Worm (Caenorhabditis elegans): ENCODE measurements around the gene F49E11.7.

DNA sequence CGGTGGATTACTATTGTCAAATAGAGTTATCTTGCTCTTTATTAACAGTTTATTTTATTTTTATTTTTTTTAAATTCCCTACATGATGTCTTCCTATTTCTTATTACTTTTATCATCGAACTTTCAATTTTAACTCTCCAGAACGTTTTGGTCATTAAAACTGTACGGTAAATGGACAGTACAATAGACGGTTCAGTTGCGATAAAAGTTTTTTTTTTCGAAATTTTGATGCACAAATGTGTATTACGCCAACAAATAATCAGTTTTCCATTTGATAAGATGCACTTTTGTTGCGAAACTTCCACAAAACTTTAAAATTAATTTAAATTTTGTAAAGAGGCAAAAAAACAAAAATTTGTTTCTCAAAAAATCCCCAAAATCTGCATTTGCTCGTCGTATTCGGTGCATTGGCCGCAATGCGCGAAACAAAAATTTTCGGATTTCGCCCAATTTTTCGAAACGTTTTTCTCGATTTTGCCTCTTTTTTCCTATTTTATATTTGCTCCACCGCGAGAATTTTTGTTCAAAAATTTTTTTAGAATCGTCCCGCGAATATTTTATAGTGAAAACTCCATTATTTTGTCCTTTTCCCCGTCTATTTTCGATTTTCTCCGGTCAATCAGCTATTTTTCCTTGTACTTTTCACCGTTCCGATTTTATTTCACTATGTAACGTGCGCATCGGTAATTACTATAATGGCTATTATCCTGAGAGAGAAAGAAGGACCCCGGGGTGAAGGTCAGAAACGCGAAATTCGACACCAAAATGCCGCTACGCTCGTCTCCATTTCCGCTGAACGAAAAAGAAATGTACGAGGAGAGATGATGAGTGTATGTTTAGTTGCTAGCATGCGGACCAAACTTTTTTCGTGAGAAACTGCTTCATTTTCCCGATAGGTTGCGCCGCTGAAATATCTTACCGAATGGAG is 23.7 kb upstream of the F49E11.7 start:
- no peak for TF ChIP-seq pha-4 (tag; optimal IDR thresholded peaks at IDR 0.05)
- TF ChIP-seq madf-8 (GFP tag; conservative IDR thresholded peaks at IDR 0.05) = peak; percentile 82
- no peak for TF ChIP-seq die-1 (tag; optimal IDR thresholded peaks at IDR 0.05)
- no peak for TF ChIP-seq madf-3 (GFP tag; IDR thresholded peaks at IDR 0.05)
- no peak for TF ChIP-seq ztf-28 (GFP tag; IDR thresholded peaks at IDR 0.05)
- peak; percentile 49 for TF ChIP-seq nhr-80 (tag; optimal IDR thresholded peaks at IDR 0.05)
- TF ChIP-seq ama-1 (optimal IDR thresholded peaks at IDR 0.05) = no peak
- TF ChIP-seq ama-1 (GFP tag; optimal IDR thresholded peaks at IDR 0.05) = no peak
- no peak for TF ChIP-seq F57A8.1 (GFP tag; optimal IDR thresholded peaks at IDR 0.05)
- TF ChIP-seq ceh-91 (GFP tag; IDR thresholded peaks at IDR 0.05) = peak; percentile 76
- TF ChIP-seq ceh-79 (tag; optimal IDR thresholded peaks at IDR 0.05) = no peak
- TF ChIP-seq T26A5.8 (tag; optimal IDR thresholded peaks at IDR 0.05) = no peak

Measured in whole organism, young adult.